Fruit fly (Drosophila melanogaster) whole organism, wandering third instar larva: ENCODE measurements around the gene alphaCOP.

Source experiments
- Abd-B ChIP-seq: fragments of >200 bp; optimal IDR thresholded peaks from 2 replicates; lab custom pipeline; 2017; ENCODE audit warnings: missing biosample characterization, missing genetic modification characterization
- CG32264 ChIP-seq: fragments of 200-800 bp; sonication (Bioruptor generic); optimal IDR thresholded peaks from 2 replicates; lab custom pipeline; 2016; ENCODE audit warnings: missing biosample characterization, missing genetic modification characterization
- CG9705 ChIP-seq: fragments of 200-800 bp; sonication (Bioruptor generic); optimal IDR thresholded peaks from 2 replicates; lab custom pipeline; 2018; ENCODE audit warnings: missing biosample characterization, mild to moderate bottlenecking, missing genetic modification characterization
- CrebA ChIP-seq: fragments of 200-800 bp; sonication (Bioruptor generic); optimal IDR thresholded peaks from 2 replicates; lab custom pipeline; 2016; ENCODE audit warnings: missing biosample characterization, mild to moderate bottlenecking, missing genetic modification characterization, borderline replicate concordance
- Dfd ChIP-seq: fragments of >200 bp; optimal IDR thresholded peaks from 2 replicates; lab custom pipeline; 2017; ENCODE audit warnings: missing biosample characterization, missing genetic modification characterization
- Dif ChIP-seq: fragments of 200-275, 200-300 bp; sonication (Bioruptor generic); optimal IDR thresholded peaks from 2 replicates; lab custom pipeline; 2018; ENCODE audit warnings: missing biosample characterization, missing genetic modification characterization; ENCODE audit not compliant: partially characterized antibody
- GATAd ChIP-seq: sonication (Bioruptor generic); optimal IDR thresholded peaks from 2 replicates; lab custom pipeline; 2016; ENCODE audit warnings: missing biosample characterization, missing genetic modification characterization
- HLH106 ChIP-seq: fragments of 200-800 bp; optimal IDR thresholded peaks from 3 replicates; lab custom pipeline; 2019; ENCODE audit warnings: missing biosample characterization, mild to moderate bottlenecking, missing genetic modification characterization, moderate library complexity
- Hnf4 ChIP-seq: fragments of 200-800 bp; sonication (Bioruptor generic); optimal IDR thresholded peaks from 2 replicates; lab custom pipeline; 2016; ENCODE audit warnings: missing biosample characterization, mild to moderate bottlenecking, missing genetic modification characterization
- Hr78 ChIP-seq: fragments of >200 bp; optimal IDR thresholded peaks from 2 replicates; lab custom pipeline; 2017; ENCODE audit warnings: missing biosample characterization, missing genetic modification characterization
- Hr83 ChIP-seq: fragments of 200-300 bp; sonication (Bioruptor generic); optimal IDR thresholded peaks from 2 replicates; lab custom pipeline; 2016; ENCODE audit warnings: missing biosample characterization, mild to moderate bottlenecking, missing genetic modification characterization, moderate library complexity; ENCODE audit not compliant: poor library complexity, severe bottlenecking
- Jra ChIP-seq: sonication (Bioruptor generic); optimal IDR thresholded peaks from 2 replicates; lab custom pipeline; 2016; ENCODE audit warnings: missing biosample characterization, missing genetic modification characterization
- Mio ChIP-seq: sonication (Bioruptor generic); optimal IDR thresholded peaks from 2 replicates; lab custom pipeline; 2016; ENCODE audit warnings: missing biosample characterization, missing genetic modification characterization
- Myc ChIP-seq: fragments of >200 bp; optimal IDR thresholded peaks from 2 replicates; lab custom pipeline; 2017
- N ChIP-seq: fragments of >200 bp; optimal IDR thresholded peaks from 2 replicates; lab custom pipeline; 2018; ENCODE audit warnings: missing biosample characterization, missing external identifiers, missing genetic modification characterization
- OdsH ChIP-seq: fragments of 200-800 bp; sonication (Bioruptor generic); optimal IDR thresholded peaks from 2 replicates; lab custom pipeline; 2016; ENCODE audit warnings: missing biosample characterization, mild to moderate bottlenecking, missing genetic modification characterization
- Rel ChIP-seq, 2 experiments: fragments of 200-800 bp; sonication (Bioruptor generic) in 1 of 2; optimal IDR thresholded peaks; 2 replicates in 1 of 2; 3 replicates in 1 of 2; lab custom pipeline; 2016 to 2019; ENCODE audit warnings: mild to moderate bottlenecking in 2 of 2, missing biosample characterization in 2 of 2, missing genetic modification characterization in 2 of 2, moderate library complexity in 1 of 2
- Sp1 ChIP-seq: fragments of 200-800 bp; sonication (Bioruptor generic); optimal IDR thresholded peaks from 3 replicates; lab custom pipeline; 2019; ENCODE audit warnings: missing biosample characterization, mild to moderate bottlenecking, missing genetic modification characterization, moderate library complexity
- Vsx2 ChIP-seq: fragments of 200-300, 225-300 bp; sonication (Bioruptor generic); optimal IDR thresholded peaks from 2 replicates; lab custom pipeline; 2018; ENCODE audit warnings: missing biosample characterization, missing genetic modification characterization; ENCODE audit not compliant: partially characterized antibody
- br ChIP-seq: fragments of 200-800 bp; sonication (Bioruptor generic); optimal IDR thresholded peaks from 2 replicates; lab custom pipeline; 2016; ENCODE audit warnings: missing biosample characterization, missing genetic modification characterization
- brk ChIP-seq: fragments of 200-800 bp; sonication (Bioruptor generic); optimal IDR thresholded peaks from 2 replicates; lab custom pipeline; 2016; ENCODE audit warnings: missing biosample characterization, mild to moderate bottlenecking, missing genetic modification characterization
- dl ChIP-seq, 2 experiments: fragments of 175-275, 200-275 bp in 1 of 2; fragments of 200-275 bp in 1 of 2; sonication (Bioruptor generic); optimal IDR thresholded peaks; lab custom pipeline; 2018; ENCODE audit warnings: mild to moderate bottlenecking in 2 of 2, missing biosample characterization in 2 of 2, missing genetic modification characterization in 2 of 2, moderate library complexity in 2 of 2; ENCODE audit not compliant: partially characterized antibody in 2 of 2, insufficient read depth in 1 of 2
- dmrt93B ChIP-seq: fragments of 200-800 bp; sonication (Bioruptor generic); optimal IDR thresholded peaks from 2 replicates; lab custom pipeline; 2018; ENCODE audit warnings: missing biosample characterization, mild to moderate bottlenecking, missing genetic modification characterization
- dsf ChIP-seq: sonication (Bioruptor generic); optimal IDR thresholded peaks from 2 replicates; lab custom pipeline; 2016; ENCODE audit warnings: missing biosample characterization, missing genetic modification characterization, borderline replicate concordance
- ey ChIP-seq: fragments of 200-800 bp; sonication (Bioruptor generic); optimal IDR thresholded peaks from 2 replicates; lab custom pipeline; 2016; ENCODE audit warnings: missing biosample characterization, missing genetic modification characterization
- foxo ChIP-seq, 2 experiments: fragments of 200-800 bp; sonication (Bioruptor generic); optimal IDR thresholded peaks; 2 replicates in 1 of 2; 3 replicates in 1 of 2; lab custom pipeline; 2016 to 2017; ENCODE audit warnings: missing biosample characterization in 2 of 2, missing genetic modification characterization in 2 of 2
- fru ChIP-seq: fragments of 200-800 bp; sonication (Bioruptor generic); optimal IDR thresholded peaks from 3 replicates; lab custom pipeline; 2016; ENCODE audit warnings: missing biosample characterization, mild to moderate bottlenecking, missing genetic modification characterization
- h ChIP-seq: fragments of 200-800 bp; sonication (Bioruptor generic); optimal IDR thresholded peaks from 3 replicates; lab custom pipeline; 2016; ENCODE audit warnings: missing biosample characterization, mild to moderate bottlenecking, missing genetic modification characterization
- jim ChIP-seq: fragments of 175-275, 200-325 bp; sonication (Bioruptor generic); optimal IDR thresholded peaks from 2 replicates; lab custom pipeline; 2016; ENCODE audit warnings: missing biosample characterization, mild to moderate bottlenecking, missing genetic modification characterization
- lola ChIP-seq: fragments of >200 bp; optimal IDR thresholded peaks from 2 replicates; lab custom pipeline; 2017; ENCODE audit warnings: missing biosample characterization, missing genetic modification characterization
- pan ChIP-seq: fragments of >200 bp; optimal IDR thresholded peaks from 2 replicates; lab custom pipeline; 2017
- psq ChIP-seq: fragments of 200-800 bp; sonication (Bioruptor generic); optimal IDR thresholded peaks from 3 replicates; lab custom pipeline; 2017; ENCODE audit warnings: missing biosample characterization, mild to moderate bottlenecking, missing genetic modification characterization, moderate library complexity
- rgr ChIP-seq: fragments of 200-800 bp; sonication (Bioruptor generic); optimal IDR thresholded peaks from 3 replicates; lab custom pipeline; 2016; ENCODE audit warnings: missing biosample characterization, mild to moderate bottlenecking, missing genetic modification characterization
- sage ChIP-seq: fragments of 200-800 bp; sonication (Bioruptor generic); optimal IDR thresholded peaks from 2 replicates; lab custom pipeline; 2016; ENCODE audit warnings: missing biosample characterization, mild to moderate bottlenecking, missing genetic modification characterization
- sv ChIP-seq: fragments of 200-800 bp; sonication (Bioruptor generic); optimal IDR thresholded peaks from 3 replicates; lab custom pipeline; 2016; ENCODE audit warnings: missing biosample characterization, missing genetic modification characterization
- tai ChIP-seq: sonication (Bioruptor generic); optimal IDR thresholded peaks from 2 replicates; lab custom pipeline; 2016; ENCODE audit warnings: missing biosample characterization, missing genetic modification characterization
- usp ChIP-seq: fragments of >200 bp; optimal IDR thresholded peaks from 2 replicates; lab custom pipeline; 2017; ENCODE audit warnings: missing biosample characterization, missing genetic modification characterization
- woc ChIP-seq: sonication (Bioruptor generic); optimal IDR thresholded peaks from 2 replicates; lab custom pipeline; 2016; ENCODE audit warnings: missing biosample characterization, mild to moderate bottlenecking, missing genetic modification characterization

The alphaCOP gene

DNA sequence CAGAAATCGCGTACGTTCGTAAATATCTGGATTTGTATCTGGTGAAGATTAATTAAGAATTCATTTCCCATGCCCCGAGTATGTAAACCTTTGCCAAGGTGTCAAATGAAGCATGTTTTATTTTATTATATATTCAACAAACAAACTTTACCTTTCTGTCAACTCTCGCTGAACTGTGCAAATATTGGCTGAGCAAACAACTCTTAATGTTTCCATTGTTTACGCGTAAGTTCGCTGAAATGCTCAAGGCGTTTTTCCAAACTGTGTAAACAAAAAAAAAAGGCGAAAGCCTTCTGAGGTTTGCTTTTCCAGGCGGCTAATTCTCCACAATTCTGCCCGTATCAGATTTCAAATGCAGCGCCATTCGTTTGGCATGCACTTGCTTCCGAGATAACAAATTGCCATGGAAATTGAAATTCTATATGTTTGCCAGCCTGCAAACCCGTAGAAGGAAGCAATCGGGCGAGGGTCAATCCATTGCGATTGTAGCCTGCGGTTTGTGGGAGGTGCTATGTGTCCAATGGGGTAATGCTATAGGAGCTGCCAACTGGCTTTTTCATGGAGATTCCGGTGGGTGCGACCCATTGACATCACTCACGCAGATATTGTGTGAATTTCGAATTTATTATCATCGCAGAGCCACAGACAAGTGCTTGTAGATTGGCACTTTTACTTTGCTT, 53.2 kb downstream of the alphaCOP start:
- TF ChIP-seq HLH106 (tag; lab: Kevin White, UChicago) (peak; percentile 89), OdsH (GFP tag; lab: Kevin White, UChicago) (peak; percentile 99), woc (GFP tag; lab: Kevin White, UChicago) (peak; percentile 86), dmrt93B (peak; percentile 92), Dfd (GFP tag; lab: Kevin White, UChicago) (no peak), foxo (GFP tag; optimal IDR thresholded peaks at IDR 0.05; lab: Kevin White, UChicago) (peak; percentile 90 to 97), Abd-B (GFP tag; lab: Kevin White, UChicago) (no peak), Vsx2 (GFP tag; lab: Kevin White, UChicago) (no peak), pan (lab: Kevin White, UChicago) (no peak), jim (peak; percentile 98), h (GFP tag; lab: Kevin White, UChicago) (peak; percentile 99), Sp1 (GFP tag; lab: Kevin White, UChicago) (peak; percentile 97), Hnf4 (GFP tag; lab: Kevin White, UChicago) (peak; percentile 99), Mio (GFP tag; lab: Kevin White, UChicago) (peak; percentile 93), Dif (no peak), sage (peak; percentile 96), ey (GFP tag; lab: Kevin White, UChicago) (peak; percentile 91), Rel (GFP tag; optimal IDR thresholded peaks at IDR 0.05; lab: Kevin White, UChicago) (peak; percentile 82), Rel (tag; optimal IDR thresholded peaks at IDR 0.05; lab: Kevin White, UChicago) (peak; percentile 84), dl (GFP tag; optimal IDR thresholded peaks at IDR 0.05; lab: Kevin White, UChicago; ENCODE audit: insufficient read depth in 1 of 2, partially characterized antibody in 2 of 2) (no peak), br (GFP tag; lab: Kevin White, UChicago) (peak; percentile 98), CrebA (GFP tag; lab: Kevin White, UChicago) (no peak), Myc (lab: Kevin White, UChicago) (no peak), psq (GFP tag; lab: Kevin White, UChicago) (peak; percentile 95), Hr83 (GFP tag; lab: Kevin White, UChicago) (peak; percentile 100), usp (GFP tag; lab: Kevin White, UChicago) (no peak), brk (no peak), CG9705 (GFP tag; lab: Kevin White, UChicago) (peak; percentile 95), fru (GFP tag; lab: Kevin White, UChicago) (peak; percentile 97), N (no peak), sv (GFP tag; lab: Kevin White, UChicago) (peak; percentile 60), Hr78 (GFP tag; lab: Kevin White, UChicago) (no peak), GATAd (GFP tag; lab: Kevin White, UChicago) (peak; percentile 94), Jra (GFP tag; lab: Kevin White, UChicago) (peak; percentile 98), CG32264 (GFP tag; lab: Kevin White, UChicago) (peak; percentile 97), dsf (GFP tag; lab: Kevin White, UChicago) (peak; percentile 97), lola (no peak), tai (GFP tag; lab: Kevin White, UChicago) (no peak), rgr (GFP tag; lab: Kevin White, UChicago) (peak; percentile 99)
